Fruit fly (Drosophila melanogaster) whole organism, embryonic: ENCODE measurements around the gene ppk23.

ENCODE experiments used
- CG11093 ChIP-seq: fragments of 200-800 bp; sonication (Bioruptor generic); IDR thresholded peaks from 3 replicates; pipeline ENCODE4 v1.3.6; 2022; ENCODE audit warnings: missing biosample characterization, missing genetic modification characterization
- CG12071 ChIP-seq: fragments of 200-800 bp; sonication (Bioruptor generic); optimal IDR thresholded peaks from 3 replicates; lab custom pipeline; 2018; ENCODE audit warnings: missing biosample characterization, mild to moderate bottlenecking, missing genetic modification characterization
- CG12104 ChIP-seq: fragments of 200-800 bp; sonication (Bioruptor generic); optimal IDR thresholded peaks from 3 replicates; lab custom pipeline; 2016; ENCODE audit warnings: missing biosample characterization, missing genetic modification characterization
- CG14667 ChIP-seq: fragments of 200-800 bp; sonication (Bioruptor generic); IDR thresholded peaks from 2 replicates; pipeline ENCODE4 v1.3.6; 2022; ENCODE audit warnings: missing biosample characterization, missing genetic modification characterization
- CG14860 ChIP-seq: fragments of 200-800 bp; sonication (Bioruptor generic); IDR thresholded peaks from 3 replicates; pipeline ENCODE4 v1.3.6; 2022; ENCODE audit warnings: missing biosample characterization, missing genetic modification characterization; ENCODE audit not compliant: partially characterized antibody
- CG15011 ChIP-seq: fragments of 200-800 bp; sonication (Bioruptor generic); optimal IDR thresholded peaks from 3 replicates; lab custom pipeline; 2018; ENCODE audit warnings: missing biosample characterization, mild to moderate bottlenecking, missing genetic modification characterization
- CG15514 ChIP-seq: fragments of 200-800 bp; sonication (Bioruptor generic); optimal IDR thresholded peaks from 3 replicates; lab custom pipeline; 2017; ENCODE audit warnings: missing biosample characterization, missing genetic modification characterization, mild to moderate bottlenecking, moderate library complexity, missing genetic modification reagents
- CG17802 ChIP-seq: fragments of 200-800 bp; sonication (Bioruptor generic); optimal IDR thresholded peaks from 2 replicates; lab custom pipeline; 2018; ENCODE audit warnings: missing biosample characterization, mild to moderate bottlenecking, missing genetic modification characterization, moderate library complexity
- CG17829 ChIP-seq: fragments of 200-800 bp; optimal IDR thresholded peaks from 2 replicates; lab custom pipeline; 2019; ENCODE audit warnings: missing biosample characterization, mild to moderate bottlenecking, missing genetic modification characterization, moderate library complexity
- CG18011 ChIP-seq: fragments of 200-800 bp; sonication (Bioruptor generic); optimal IDR thresholded peaks from 2 replicates; lab custom pipeline; 2017; ENCODE audit warnings: missing biosample characterization, missing genetic modification characterization, mild to moderate bottlenecking, moderate library complexity, missing genotype
- CG2120 ChIP-seq: fragments of 200-800 bp; sonication (Bioruptor generic); optimal IDR thresholded peaks from 3 replicates; lab custom pipeline; 2016; ENCODE audit warnings: missing biosample characterization, missing genetic modification characterization
- CG2129 ChIP-seq: fragments of 200-800 bp; sonication (Bioruptor generic); IDR thresholded peaks from 2 replicates; pipeline ENCODE4 v1.3.6; 2022; ENCODE audit warnings: missing biosample characterization, missing genetic modification characterization; ENCODE audit not compliant: partially characterized antibody
- CG30403 ChIP-seq: fragments of 200-800 bp; sonication (Bioruptor generic); optimal IDR thresholded peaks from 3 replicates; lab custom pipeline; 2016; ENCODE audit warnings: missing biosample characterization, missing genetic modification characterization
- CG3065 ChIP-seq: fragments of 200-800 bp; sonication (Bioruptor generic); optimal IDR thresholded peaks from 2 replicates; lab custom pipeline; 2016; ENCODE audit warnings: missing biosample characterization, missing genetic modification characterization
- CG4360 ChIP-seq: fragments of 200-800 bp; sonication (Bioruptor generic); IDR thresholded peaks from 2 replicates; pipeline ENCODE4 v1.3.6; 2022; ENCODE audit warnings: missing biosample characterization, missing genetic modification characterization
- CG4424 ChIP-seq: fragments of 200-800 bp; sonication (Bioruptor generic); optimal IDR thresholded peaks from 3 replicates; lab custom pipeline; 2016; ENCODE audit warnings: missing biosample characterization, missing genetic modification characterization
- CG4617 ChIP-seq: fragments of 200-800 bp; sonication (Bioruptor generic); optimal IDR thresholded peaks from 3 replicates; lab custom pipeline; 2016; ENCODE audit warnings: missing biosample characterization, missing genetic modification characterization, borderline replicate concordance
- CG4707 ChIP-seq: fragments of 200-800 bp; sonication (Bioruptor generic); optimal IDR thresholded peaks from 2 replicates; lab custom pipeline; 2018; ENCODE audit warnings: missing biosample characterization, mild to moderate bottlenecking, missing genetic modification characterization, moderate library complexity
- CG6791 ChIP-seq: fragments of 200-800 bp; sonication (Bioruptor generic); IDR thresholded peaks from 3 replicates; pipeline ENCODE4 v1.3.6; 2022; ENCODE audit warnings: missing biosample characterization, missing genetic modification characterization; ENCODE audit not compliant: partially characterized antibody
- CG7928 ChIP-seq: fragments of 200-800 bp; sonication (Bioruptor generic); optimal IDR thresholded peaks from 2 replicates; lab custom pipeline; 2017; ENCODE audit warnings: missing biosample characterization, mild to moderate bottlenecking, missing genetic modification characterization
- CG9437 ChIP-seq: fragments of 200-800 bp; sonication (Bioruptor generic); optimal IDR thresholded peaks from 2 replicates; lab custom pipeline; 2018; ENCODE audit warnings: missing biosample characterization, mild to moderate bottlenecking, missing genetic modification characterization
- Doc2 ChIP-seq: fragments of 200-800 bp; sonication (Bioruptor generic); IDR thresholded peaks from 2 replicates; pipeline ENCODE4 v1.3.6; 2022; ENCODE audit warnings: missing biosample characterization, missing genetic modification characterization
- HHEX ChIP-seq: fragments of 200-800 bp; sonication (Bioruptor generic); optimal IDR thresholded peaks from 3 replicates; lab custom pipeline; 2017; ENCODE audit warnings: missing biosample characterization, mild to moderate bottlenecking, missing genetic modification characterization, missing genetic modification reagents
- HLH54F ChIP-seq: fragments of 200-800 bp; sonication (Bioruptor generic); optimal IDR thresholded peaks from 3 replicates; lab custom pipeline; 2016; ENCODE audit warnings: missing biosample characterization, missing genetic modification characterization
- Lhr ChIP-seq: fragments of 200-800 bp; sonication (Bioruptor generic); optimal IDR thresholded peaks from 3 replicates; lab custom pipeline; 2017; ENCODE audit warnings: mild to moderate bottlenecking, missing biosample characterization, missing genetic modification reagents, missing genetic modification characterization
- Mad ChIP-seq: fragments of 200-800 bp; sonication (Bioruptor generic); optimal IDR thresholded peaks from 2 replicates; lab custom pipeline; 2016; ENCODE audit warnings: missing biosample characterization, missing genetic modification characterization
- Myb ChIP-seq: fragments of 200-800 bp; sonication (Bioruptor generic); optimal IDR thresholded peaks from 2 replicates; lab custom pipeline; 2016; ENCODE audit warnings: missing biosample characterization, missing genetic modification characterization
- Neu2 ChIP-seq: fragments of 200-800 bp; sonication (Bioruptor generic); optimal IDR thresholded peaks from 3 replicates; lab custom pipeline; 2016; ENCODE audit warnings: missing biosample characterization, missing genetic modification characterization, borderline replicate concordance
- Ptx1 ChIP-seq: fragments of 200-800 bp; sonication (Bioruptor generic); IDR thresholded peaks from 2 replicates; pipeline ENCODE4 v1.3.6; 2022; ENCODE audit warnings: missing biosample characterization, missing genetic modification characterization
- Taf1 ChIP-seq: fragments of 200-800 bp; sonication (Bioruptor generic); IDR thresholded peaks from 2 replicates; pipeline ENCODE4 v1.3.6; 2022; ENCODE audit warnings: missing biosample characterization, missing genetic modification characterization
- Trl ChIP-seq, 3 experiments: fragments of >200 bp in 2 of 3; fragments of 200-800 bp in 1 of 3; sonication (Bioruptor generic) in 1 of 3; optimal IDR thresholded peaks; 2 replicates in 1 of 3; 3 replicates in 2 of 3; lab custom pipeline; 2016 to 2017; ENCODE audit warnings: missing biosample characterization in 1 of 3, missing genetic modification characterization in 1 of 3
- ato ChIP-seq: fragments of 200-800 bp; sonication (Bioruptor generic); IDR thresholded peaks from 2 replicates; pipeline ENCODE4 v1.3.6; 2022; ENCODE audit warnings: missing biosample characterization, missing genetic modification characterization; ENCODE audit not compliant: partially characterized antibody
- bab2 ChIP-seq: fragments of 200-800 bp; sonication (Bioruptor generic); optimal IDR thresholded peaks from 2 replicates; lab custom pipeline; 2016; ENCODE audit warnings: missing biosample characterization, missing genetic modification characterization
- cas ChIP-seq: fragments of 200-800 bp; sonication (Bioruptor generic); IDR thresholded peaks from 2 replicates; pipeline ENCODE4 v1.3.6; 2022; ENCODE audit warnings: missing biosample characterization, missing genetic modification characterization
- chif ChIP-seq, 2 experiments: fragments of 200-800 bp; sonication (Bioruptor generic); optimal IDR thresholded peaks; 3 replicates each; lab custom pipeline; 2016; ENCODE audit warnings: missing biosample characterization in 2 of 2, missing genetic modification characterization in 2 of 2
- ems ChIP-seq: fragments of 200-800 bp; sonication (Bioruptor generic); optimal IDR thresholded peaks from 3 replicates; lab custom pipeline; 2016; ENCODE audit warnings: missing biosample characterization, missing genetic modification characterization
- fd3F ChIP-seq: fragments of 200-800 bp; sonication (Bioruptor generic); optimal IDR thresholded peaks from 2 replicates; lab custom pipeline; 2018; ENCODE audit warnings: missing biosample characterization, mild to moderate bottlenecking, missing genetic modification characterization, moderate library complexity
- fu2 ChIP-seq: fragments of 200-800 bp; sonication (Bioruptor generic); optimal IDR thresholded peaks from 2 replicates; lab custom pipeline; 2016; ENCODE audit warnings: missing biosample characterization, missing genetic modification characterization
- ind ChIP-seq: fragments of 200-800 bp; sonication (Bioruptor generic); optimal IDR thresholded peaks from 3 replicates; lab custom pipeline; 2016; ENCODE audit warnings: missing biosample characterization, missing genetic modification characterization
- lov ChIP-seq, 2 experiments: fragments of 200-800 bp in 1 of 2; fragments of >200 bp in 1 of 2; sonication (Bioruptor generic) in 1 of 2; IDR thresholded peaks in 1 of 2; optimal IDR thresholded peaks in 1 of 2; 2 replicates in 1 of 2; 3 replicates in 1 of 2; pipeline versions ENCODE4 v1.3.6 to Lab custom; 2017 to 2022; ENCODE audit warnings: missing biosample characterization in 1 of 2, missing genetic modification characterization in 1 of 2
- luna ChIP-seq: fragments of 200-800 bp; sonication (Bioruptor generic); optimal IDR thresholded peaks from 2 replicates; lab custom pipeline; 2016; ENCODE audit warnings: missing biosample characterization, missing genetic modification characterization
- rib ChIP-seq: fragments of 200-800 bp; sonication (Bioruptor generic); IDR thresholded peaks from 2 replicates; pipeline ENCODE4 v1.3.6; 2022; ENCODE audit warnings: missing biosample characterization, missing genetic modification characterization
- ro ChIP-seq: fragments of 200-800 bp; sonication (Bioruptor generic); IDR thresholded peaks from 2 replicates; pipeline ENCODE4 v1.3.6; 2022; ENCODE audit warnings: missing biosample characterization, missing genetic modification characterization
- schlank ChIP-seq: fragments of 200-800 bp; sonication (Bioruptor generic); optimal IDR thresholded peaks from 2 replicates; lab custom pipeline; 2018; ENCODE audit warnings: missing biosample characterization, mild to moderate bottlenecking, missing genetic modification characterization
- slbo ChIP-seq: fragments of 200-800 bp; sonication (Bioruptor generic); IDR thresholded peaks from 2 replicates; pipeline ENCODE4 v1.3.6; 2022; ENCODE audit warnings: missing biosample characterization, missing genetic modification characterization
- tll ChIP-seq, 2 experiments: fragments of 200-800 bp in 1 of 2; fragments of >200 bp in 1 of 2; sonication (Bioruptor generic) in 1 of 2; optimal IDR thresholded peaks; 2 replicates each; lab custom pipeline; 2017 to 2019; ENCODE audit warnings: missing biosample characterization in 2 of 2, missing genetic modification characterization in 2 of 2, mild to moderate bottlenecking in 1 of 2, moderate library complexity in 1 of 2
- unpg ChIP-seq: fragments of 200-800 bp; sonication (Bioruptor generic); optimal IDR thresholded peaks from 3 replicates; lab custom pipeline; 2018; ENCODE audit warnings: missing biosample characterization, mild to moderate bottlenecking, missing genetic modification characterization, moderate library complexity
- usp ChIP-seq: fragments of >200 bp; optimal IDR thresholded peaks from 2 replicates; lab custom pipeline; 2017; ENCODE audit warnings: missing biosample characterization, missing genetic modification characterization
- zfh1 ChIP-seq: fragments of 200-800 bp; sonication (Bioruptor generic); IDR thresholded peaks from 3 replicates; pipeline ENCODE4 v1.3.6; 2022; ENCODE audit warnings: missing biosample characterization, missing genetic modification characterization

The ppk23 gene

DNA sequence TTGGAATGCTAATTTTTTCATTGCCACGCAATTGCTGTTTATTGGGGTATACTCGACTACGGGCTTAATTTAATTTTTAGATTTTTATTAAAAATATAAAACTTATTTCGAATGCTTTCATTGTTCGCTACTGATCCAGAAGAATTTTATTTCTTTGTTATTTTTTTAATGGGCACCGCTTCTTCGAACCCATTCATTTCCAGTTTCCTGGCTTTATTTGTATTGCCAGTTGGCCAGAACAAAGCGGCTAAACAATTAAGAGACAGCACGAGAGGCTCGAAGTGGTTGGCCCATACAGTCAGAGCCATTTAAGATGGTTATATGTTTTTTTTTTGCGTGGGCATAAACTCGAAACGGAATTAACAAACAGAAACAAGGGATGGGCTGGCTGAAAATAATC lies 26.8 kb upstream of the ppk23 start (continued):
- peak; percentile 56 for TF ChIP-seq Mad (GFP tag; lab: Kevin White, UChicago)
- no peak for TF ChIP-seq lov (optimal IDR thresholded peaks at IDR 0.05; lab: Kevin White, UChicago)
- TF ChIP-seq lov (GFP tag; IDR thresholded peaks at IDR 0.05; lab: Robert Waterston, UW) = no peak
- peak; percentile 55 for TF ChIP-seq CG14667
- TF ChIP-seq CG17802 = peak; percentile 39
- peak; percentile 46 for TF ChIP-seq ems (GFP tag; lab: Kevin White, UChicago)
- peak; percentile 5 for TF ChIP-seq CG3065 (GFP tag; lab: Kevin White, UChicago)
- peak; percentile 75 for TF ChIP-seq Taf1 (GFP tag; lab: Robert Waterston, UW)
- TF ChIP-seq Neu2 (GFP tag; lab: Kevin White, UChicago) = no peak
- TF ChIP-seq luna (GFP tag; lab: Kevin White, UChicago) = no peak
- TF ChIP-seq cas (GFP tag; lab: Robert Waterston, UW) = peak; percentile 54; the same call in 1 of the 2 replicates
- TF ChIP-seq tll (GFP tag; optimal IDR thresholded peaks at IDR 0.05; lab: Kevin White, UChicago) = no peak
- no peak for TF ChIP-seq ato (GFP tag; lab: Robert Waterston, UW)
- TF ChIP-seq ro = peak; percentile 44; the same call in 1 of the 2 replicates
- TF ChIP-seq fu2 (GFP tag; lab: Kevin White, UChicago) = peak; percentile 39
- TF ChIP-seq Trl (optimal IDR thresholded peaks at IDR 0.05; lab: Kevin White, UChicago) = no peak
- peak; percentile 41 for TF ChIP-seq Trl (GFP tag; optimal IDR thresholded peaks at IDR 0.05; lab: Kevin White, UChicago)
- TF ChIP-seq CG2120 = peak; percentile 90
- peak; percentile 27 to 57 for TF ChIP-seq chif (GFP tag; optimal IDR thresholded peaks at IDR 0.05; lab: Kevin White, UChicago)
- TF ChIP-seq CG14860 (GFP tag; lab: Robert Waterston, UW) = no peak
- TF ChIP-seq CG4424 = peak; percentile 73
- no peak for TF ChIP-seq Lhr (GFP tag; lab: Kevin White, UChicago)
- TF ChIP-seq CG4617 (GFP tag; lab: Kevin White, UChicago) = peak; percentile 10
- peak; percentile 93 for TF ChIP-seq slbo (GFP tag; lab: Robert Waterston, UW)
- peak; percentile 70 for TF ChIP-seq ind (GFP tag; lab: Kevin White, UChicago)
- TF ChIP-seq Ptx1 (GFP tag; lab: Robert Waterston, UW) = peak; percentile 84
- peak; percentile 14 for TF ChIP-seq bab2
- peak; percentile 58 for TF ChIP-seq schlank (tag; lab: Kevin White, UChicago)
- TF ChIP-seq HHEX = peak; percentile 74
- peak; percentile 80 for TF ChIP-seq fd3F (GFP tag; lab: Kevin White, UChicago)
- peak; percentile 71 for TF ChIP-seq unpg (GFP tag; lab: Kevin White, UChicago)
- TF ChIP-seq CG7928 (GFP tag; lab: Kevin White, UChicago) = peak; percentile 49
- no peak; the same call in 1 of the 2 replicates for TF ChIP-seq Doc2 (GFP tag; lab: Robert Waterston, UW)
- TF ChIP-seq rib = peak; percentile 88
- peak; percentile 71 for TF ChIP-seq CG17829
- TF ChIP-seq CG12071 (GFP tag; lab: Kevin White, UChicago) = peak; percentile 50
- TF ChIP-seq CG6791 = no peak
- TF ChIP-seq CG12104 (GFP tag; lab: Kevin White, UChicago) = peak; percentile 47
- no peak for TF ChIP-seq usp (GFP tag; lab: Kevin White, UChicago)
- TF ChIP-seq Myb (GFP tag; lab: Kevin White, UChicago) = no peak
- TF ChIP-seq CG4707 = no peak
- peak; percentile 79 for TF ChIP-seq CG30403 (GFP tag; lab: Kevin White, UChicago)
- TF ChIP-seq CG9437 = peak; percentile 48
- TF ChIP-seq CG2129 (GFP tag; lab: Robert Waterston, UW) = no peak
- TF ChIP-seq CG18011 (GFP tag; lab: Kevin White, UChicago) = peak; percentile 42
- peak; percentile 69 for TF ChIP-seq CG15514 (GFP tag; lab: Kevin White, UChicago)
- TF ChIP-seq CG4360 = no peak
- peak; percentile 57; the same call in 2 of the 3 replicates for TF ChIP-seq CG11093 (GFP tag; lab: Robert Waterston, UW)
- peak; percentile 82 for TF ChIP-seq zfh1 (GFP tag; lab: Robert Waterston, UW)
- TF ChIP-seq CG15011 (GFP tag; lab: Kevin White, UChicago) = peak; percentile 67
- TF ChIP-seq HLH54F (GFP tag; lab: Kevin White, UChicago) = peak; percentile 60
